Worm (Caenorhabditis elegans) whole organism, L1 larva: Measurements from ENCODE around the gene C24H12.1.

ENCODE experiments used
- dsc-1 ChIP-seq: sonication (generic microtip); optimal IDR thresholded peaks from 2 replicates; lab custom pipeline; 2016; ENCODE audit warnings: mild to moderate bottlenecking, missing genetic modification characterization, missing compliant biosample characterization
- egl-27 ChIP-seq, 2 experiments: fragments of 150-350 bp in 1 of 2; sonication (generic microtip); optimal IDR thresholded peaks; 3 replicates each; lab custom pipeline; 2017 to 2018; ENCODE audit warnings: missing biosample characterization in 2 of 2, missing genetic modification characterization in 2 of 2, missing genetic modification reagents in 2 of 2
- fkh-10 ChIP-seq: sonication (generic microtip); optimal IDR thresholded peaks from 2 replicates; lab custom pipeline; 2017; ENCODE audit warnings: missing biosample characterization, missing genetic modification reagents, missing genetic modification characterization
- lir-3 ChIP-seq: sonication (generic microtip); optimal IDR thresholded peaks from 2 replicates; lab custom pipeline; 2016; ENCODE audit warnings: mild to moderate bottlenecking, missing genetic modification characterization, moderate library complexity, missing compliant biosample characterization; ENCODE audit not compliant: poor library complexity
- nhr-19 ChIP-seq: fragments of 200-800 bp; sonication (Bioruptor generic); conservative IDR thresholded peaks from 2 replicates; pipeline ENCODE4 v1.3.6; 2022; ENCODE audit warnings: missing genetic modification characterization, missing compliant biosample characterization
- nhr-237 ChIP-seq: fragments of 150-350 bp; optimal IDR thresholded peaks from 2 replicates; lab custom pipeline; 2014; ENCODE audit warnings: missing biosample characterization, missing genetic modification characterization
- nhr-76 ChIP-seq: sonication (generic microtip); optimal IDR thresholded peaks from 2 replicates; lab custom pipeline; 2017; ENCODE audit warnings: missing biosample characterization, missing genetic modification characterization
- pag-3 ChIP-seq: sonication (generic microtip); optimal IDR thresholded peaks from 2 replicates; lab custom pipeline; 2017; ENCODE audit warnings: missing genetic modification characterization, mild to moderate bottlenecking, missing compliant biosample characterization, antibody characterized with exemption, borderline replicate concordance; ENCODE audit not compliant: insufficient read depth
- unc-62 ChIP-seq: fragments of 150-350 bp; optimal IDR thresholded peaks from 2 replicates; lab custom pipeline; 2014; ENCODE audit warnings: missing biosample characterization, missing genetic modification reagents, missing genetic modification characterization
- xbp-1 ChIP-seq: sonication (generic microtip); optimal IDR thresholded peaks from 2 replicates; lab custom pipeline; 2016; ENCODE audit warnings: missing genetic modification characterization, missing compliant biosample characterization

DNA sequence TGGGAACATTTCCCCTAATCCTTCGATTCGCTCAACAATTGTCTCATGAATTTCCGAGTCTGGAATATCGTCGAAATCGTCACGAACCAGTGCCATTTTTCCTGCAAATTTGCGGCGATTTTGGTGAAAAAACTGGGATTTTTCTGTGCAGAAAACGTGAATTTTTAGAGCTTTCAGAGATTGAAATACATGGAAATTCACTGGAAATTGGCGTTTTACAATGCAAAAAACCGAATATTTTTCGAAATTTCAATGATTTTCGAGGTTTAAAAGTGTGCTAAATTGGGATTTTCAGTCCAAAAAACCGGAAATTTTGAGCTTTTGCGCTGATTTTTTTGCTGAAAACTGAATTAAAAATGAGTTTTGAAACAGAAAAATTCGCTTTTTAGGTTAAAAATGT lies 29.2 kb downstream of the C24H12.1 start, which contains the start of gene tomm-22:
- TF ChIP-seq xbp-1 = no peak
- no peak for TF ChIP-seq lir-3 (tag; lab: Kevin White, UChicago)
- TF ChIP-seq nhr-237 (tag; lab: Kevin White, UChicago) = no peak
- TF ChIP-seq pag-3 (tag; lab: Kevin White, UChicago) = no peak
- no peak for TF ChIP-seq fkh-10 (GFP tag; lab: Kevin White, UChicago)
- no peak for TF ChIP-seq unc-62
- TF ChIP-seq egl-27 (tag; optimal IDR thresholded peaks at IDR 0.05; lab: Kevin White, UChicago) = no peak
- TF ChIP-seq nhr-19 (GFP tag; lab: Robert Waterston, UW) = no peak
- no peak for TF ChIP-seq dsc-1 (tag; lab: Kevin White, UChicago)
- no peak for TF ChIP-seq nhr-76 (tag; lab: Kevin White, UChicago)
